Fruit fly (Drosophila melanogaster) whole organism, embryonic: Measurements from ENCODE around the gene CG18765.

Source experiments
- Atf3 ChIP-seq: fragments of 200-800 bp; sonication (Bioruptor generic); optimal IDR thresholded peaks from 3 replicates; lab custom pipeline; 2016; ENCODE audit warnings: missing biosample characterization, missing genetic modification characterization
- Bgb ChIP-seq: fragments of 200-800 bp; sonication (Bioruptor generic); IDR thresholded peaks from 2 replicates; pipeline ENCODE4 v1.3.6; 2022; ENCODE audit warnings: missing biosample characterization, missing genetic modification characterization; ENCODE audit not compliant: partially characterized antibody
- CG10321 ChIP-seq: fragments of 200-800 bp; sonication (Bioruptor generic); IDR thresholded peaks from 2 replicates; pipeline ENCODE4 v1.3.6; 2022; ENCODE audit warnings: missing biosample characterization, missing genetic modification characterization
- CG10654 ChIP-seq: fragments of 200-800 bp; sonication (Bioruptor generic); optimal IDR thresholded peaks from 2 replicates; lab custom pipeline; 2016; ENCODE audit warnings: missing biosample characterization, missing genetic modification characterization
- CG11085 ChIP-seq: fragments of 200-800 bp; sonication (Bioruptor generic); IDR thresholded peaks from 2 replicates; pipeline ENCODE4 v1.3.6; 2022; ENCODE audit warnings: missing biosample characterization, missing genetic modification characterization
- CG11695 ChIP-seq: fragments of 200-800 bp; sonication (Bioruptor generic); IDR thresholded peaks from 3 replicates; pipeline ENCODE4 v1.3.6; 2022; ENCODE audit warnings: missing biosample characterization, missing genetic modification characterization
- CG14050 ChIP-seq: fragments of 200-800 bp; sonication (Bioruptor generic); IDR thresholded peaks from 3 replicates; pipeline ENCODE4 v1.3.6; 2022; ENCODE audit warnings: missing biosample characterization, missing genetic modification characterization
- CG15601 ChIP-seq: fragments of 200-800 bp; sonication (Bioruptor generic); optimal IDR thresholded peaks from 3 replicates; lab custom pipeline; 2019; ENCODE audit warnings: missing biosample characterization, mild to moderate bottlenecking, missing genetic modification characterization, moderate library complexity
- CG1647 ChIP-seq: fragments of 200-800 bp; sonication (Bioruptor generic); optimal IDR thresholded peaks from 3 replicates; lab custom pipeline; 2016; ENCODE audit warnings: missing biosample characterization, missing genetic modification characterization
- CG17385 ChIP-seq: fragments of 200-800 bp; sonication (Bioruptor generic); optimal IDR thresholded peaks from 3 replicates; lab custom pipeline; 2018; ENCODE audit warnings: missing biosample characterization, mild to moderate bottlenecking, missing genetic modification characterization
- CG17802 ChIP-seq: fragments of 200-800 bp; sonication (Bioruptor generic); optimal IDR thresholded peaks from 2 replicates; lab custom pipeline; 2018; ENCODE audit warnings: missing biosample characterization, mild to moderate bottlenecking, missing genetic modification characterization, moderate library complexity
- CG18262 ChIP-seq: fragments of 200-800 bp; optimal IDR thresholded peaks from 3 replicates; lab custom pipeline; 2019; ENCODE audit warnings: missing biosample characterization, mild to moderate bottlenecking, missing genetic modification characterization, moderate library complexity
- CG2712 ChIP-seq: fragments of 200-800 bp; optimal IDR thresholded peaks from 3 replicates; lab custom pipeline; 2019; ENCODE audit warnings: missing biosample characterization, mild to moderate bottlenecking, missing genetic modification characterization, moderate library complexity
- CG31224 ChIP-seq: fragments of 200-800 bp; sonication (Bioruptor generic); IDR thresholded peaks from 2 replicates; pipeline ENCODE4 v1.3.6; 2022; ENCODE audit warnings: missing biosample characterization, missing genetic modification characterization
- CG3407 ChIP-seq: fragments of 200-800 bp; sonication (Bioruptor generic); optimal IDR thresholded peaks from 2 replicates; lab custom pipeline; 2018; ENCODE audit warnings: missing biosample characterization, mild to moderate bottlenecking, missing genetic modification characterization
- CG4617 ChIP-seq: fragments of 200-800 bp; sonication (Bioruptor generic); optimal IDR thresholded peaks from 3 replicates; lab custom pipeline; 2016; ENCODE audit warnings: missing biosample characterization, missing genetic modification characterization, borderline replicate concordance
- CG4707 ChIP-seq: fragments of 200-800 bp; sonication (Bioruptor generic); optimal IDR thresholded peaks from 2 replicates; lab custom pipeline; 2018; ENCODE audit warnings: missing biosample characterization, mild to moderate bottlenecking, missing genetic modification characterization, moderate library complexity
- CG4820 ChIP-seq: fragments of 200-800 bp; sonication (Bioruptor generic); optimal IDR thresholded peaks from 3 replicates; lab custom pipeline; 2016; ENCODE audit warnings: missing biosample characterization, missing genetic modification characterization
- CG7963 ChIP-seq: fragments of 200-800 bp; sonication (Bioruptor generic); IDR thresholded peaks from 3 replicates; pipeline ENCODE4 v1.3.6; 2022; ENCODE audit warnings: missing biosample characterization, missing genetic modification characterization; ENCODE audit not compliant: partially characterized antibody
- CG9727 ChIP-seq: fragments of 200-800 bp; sonication (Bioruptor generic); optimal IDR thresholded peaks from 3 replicates; lab custom pipeline; 2017; ENCODE audit warnings: missing biosample characterization, mild to moderate bottlenecking, missing genetic modification characterization
- Chrac-16 ChIP-seq: fragments of 200-800 bp; sonication (Bioruptor generic); optimal IDR thresholded peaks from 3 replicates; lab custom pipeline; 2016; ENCODE audit warnings: missing biosample characterization, missing genetic modification characterization
- Dek ChIP-seq: fragments of 200-800 bp; sonication (Bioruptor generic); optimal IDR thresholded peaks from 3 replicates; lab custom pipeline; 2019; ENCODE audit warnings: missing biosample characterization, mild to moderate bottlenecking, missing genetic modification characterization, moderate library complexity
- Dfd ChIP-seq, 2 experiments: fragments of >200 bp; optimal IDR thresholded peaks; 2 replicates each; lab custom pipeline; 2017; ENCODE audit warnings: missing biosample characterization in 2 of 2, missing genetic modification characterization in 2 of 2
- Doc2 ChIP-seq: fragments of 200-800 bp; sonication (Bioruptor generic); IDR thresholded peaks from 2 replicates; pipeline ENCODE4 v1.3.6; 2022; ENCODE audit warnings: missing biosample characterization, missing genetic modification characterization
- HLH3B ChIP-seq: fragments of 200-800 bp; sonication (Bioruptor generic); IDR thresholded peaks from 2 replicates; pipeline ENCODE4 v1.3.6; 2022; ENCODE audit warnings: missing biosample characterization, missing genetic modification characterization
- HmgZ ChIP-seq: fragments of 200-800 bp; sonication (Bioruptor generic); optimal IDR thresholded peaks from 2 replicates; lab custom pipeline; 2018; ENCODE audit warnings: missing biosample characterization, mild to moderate bottlenecking, missing genetic modification characterization
- Hr39 ChIP-seq: fragments of >200 bp; optimal IDR thresholded peaks from 2 replicates; lab custom pipeline; 2017
- Max ChIP-seq: fragments of 200-800 bp; sonication (Bioruptor generic); optimal IDR thresholded peaks from 2 replicates; lab custom pipeline; 2016; ENCODE audit warnings: missing biosample characterization, mild to moderate bottlenecking, missing genetic modification characterization
- Med ChIP-seq: fragments of 200-800 bp; sonication (Bioruptor generic); peaks from one replicate; lab custom pipeline; 2016; ENCODE audit warnings: missing biosample characterization, missing genetic modification characterization, mild to moderate bottlenecking, inconsistent platforms, moderate library complexity
- Myb ChIP-seq: fragments of 200-800 bp; sonication (Bioruptor generic); optimal IDR thresholded peaks from 2 replicates; lab custom pipeline; 2016; ENCODE audit warnings: missing biosample characterization, missing genetic modification characterization
- Rx ChIP-seq: fragments of 200-800 bp; sonication (Bioruptor generic); IDR thresholded peaks from 2 replicates; pipeline ENCODE4 v1.3.6; 2022; ENCODE audit warnings: missing biosample characterization, missing genetic modification characterization
- Sox100B ChIP-seq: fragments of 200-800 bp; sonication (Bioruptor generic); optimal IDR thresholded peaks from 3 replicates; lab custom pipeline; 2018; ENCODE audit warnings: missing biosample characterization, mild to moderate bottlenecking, missing genetic modification characterization
- Tbp ChIP-seq: fragments of >200 bp; optimal IDR thresholded peaks from 2 replicates; lab custom pipeline; 2018; ENCODE audit warnings: missing biosample characterization, missing genetic modification characterization
- al ChIP-seq: fragments of 200-800 bp; sonication (Bioruptor generic); IDR thresholded peaks from 2 replicates; pipeline ENCODE4 v1.3.6; 2022; ENCODE audit warnings: missing biosample characterization, missing genetic modification characterization
- ap ChIP-seq: fragments of 200-800 bp; sonication (Bioruptor generic); IDR thresholded peaks from 2 replicates; pipeline ENCODE4 v1.3.6; 2022; ENCODE audit warnings: missing biosample characterization, missing genetic modification characterization
- ash1 ChIP-seq: fragments of 200-800 bp; sonication (Bioruptor generic); optimal IDR thresholded peaks from 2 replicates; lab custom pipeline; 2018; ENCODE audit warnings: missing biosample characterization, mild to moderate bottlenecking, missing genetic modification characterization
- bbx ChIP-seq: fragments of 200-800 bp; sonication (Bioruptor generic); IDR thresholded peaks from 2 replicates; pipeline ENCODE4 v1.3.6; 2022; ENCODE audit warnings: missing biosample characterization, missing genetic modification characterization; ENCODE audit not compliant: partially characterized antibody
- dmrt11E ChIP-seq: fragments of 200-800 bp; sonication (Bioruptor generic); optimal IDR thresholded peaks from 3 replicates; lab custom pipeline; 2018; ENCODE audit warnings: missing biosample characterization, mild to moderate bottlenecking, missing genetic modification characterization, moderate library complexity
- gce ChIP-seq: fragments of 200-800 bp; sonication (Bioruptor generic); IDR thresholded peaks from 3 replicates; pipeline ENCODE4 v1.3.6; 2022; ENCODE audit warnings: missing biosample characterization, missing genetic modification characterization
- gsb ChIP-seq: fragments of 200-800 bp; sonication (Bioruptor generic); IDR thresholded peaks from 2 replicates; pipeline ENCODE4 v1.3.6; 2022; ENCODE audit warnings: missing biosample characterization, missing genetic modification characterization
- h ChIP-seq: fragments of >200 bp; optimal IDR thresholded peaks from 2 replicates; lab custom pipeline; 2017
- ind ChIP-seq: fragments of 200-800 bp; sonication (Bioruptor generic); optimal IDR thresholded peaks from 3 replicates; lab custom pipeline; 2016; ENCODE audit warnings: missing biosample characterization, missing genetic modification characterization
- kay ChIP-seq: fragments of 200-800 bp; sonication (Bioruptor generic); optimal IDR thresholded peaks from 2 replicates; lab custom pipeline; 2016; ENCODE audit warnings: missing biosample characterization, missing genetic modification characterization
- nerfin-1 ChIP-seq: fragments of 200-800 bp; sonication (Bioruptor generic); optimal IDR thresholded peaks from 3 replicates; lab custom pipeline; 2019; ENCODE audit warnings: missing biosample characterization, mild to moderate bottlenecking, missing genetic modification characterization, moderate library complexity
- nerfin-2 ChIP-seq: fragments of 200-800 bp; sonication (Bioruptor generic); IDR thresholded peaks from 2 replicates; pipeline ENCODE4 v1.3.6; 2022; ENCODE audit warnings: missing biosample characterization, missing genetic modification characterization; ENCODE audit not compliant: partially characterized antibody
- oc ChIP-seq: fragments of 200-800 bp; sonication (Bioruptor generic); optimal IDR thresholded peaks from 2 replicates; lab custom pipeline; 2018; ENCODE audit warnings: missing biosample characterization, mild to moderate bottlenecking, missing genetic modification characterization, moderate library complexity
- onecut ChIP-seq: fragments of 200-800 bp; sonication (Bioruptor generic); IDR thresholded peaks from 2 replicates; pipeline ENCODE4 v1.3.6; 2022; ENCODE audit warnings: missing biosample characterization, missing genetic modification characterization
- p53 ChIP-seq: fragments of 200-800 bp; sonication (Bioruptor generic); optimal IDR thresholded peaks from 2 replicates; lab custom pipeline; 2016; ENCODE audit warnings: missing biosample characterization, missing genetic modification characterization
- pho ChIP-seq: fragments of 200-800 bp; sonication (Bioruptor generic); optimal IDR thresholded peaks from 2 replicates; lab custom pipeline; 2016; ENCODE audit warnings: missing biosample characterization, missing genetic modification characterization
- psq ChIP-seq: fragments of 200-800 bp; sonication (Bioruptor generic); optimal IDR thresholded peaks from 2 replicates; lab custom pipeline; 2017; ENCODE audit warnings: missing biosample characterization, missing genetic modification characterization
- schlank ChIP-seq: fragments of 200-800 bp; sonication (Bioruptor generic); optimal IDR thresholded peaks from 2 replicates; lab custom pipeline; 2018; ENCODE audit warnings: missing biosample characterization, mild to moderate bottlenecking, missing genetic modification characterization
- slbo ChIP-seq: fragments of 200-800 bp; sonication (Bioruptor generic); IDR thresholded peaks from 2 replicates; pipeline ENCODE4 v1.3.6; 2022; ENCODE audit warnings: missing biosample characterization, missing genetic modification characterization
- tna ChIP-seq: fragments of 200-800 bp; sonication (Bioruptor generic); IDR thresholded peaks from 2 replicates; pipeline ENCODE4 v1.3.6; 2022; ENCODE audit warnings: missing biosample characterization, missing genetic modification characterization; ENCODE audit not compliant: partially characterized antibody

The CG18765 gene

DNA sequence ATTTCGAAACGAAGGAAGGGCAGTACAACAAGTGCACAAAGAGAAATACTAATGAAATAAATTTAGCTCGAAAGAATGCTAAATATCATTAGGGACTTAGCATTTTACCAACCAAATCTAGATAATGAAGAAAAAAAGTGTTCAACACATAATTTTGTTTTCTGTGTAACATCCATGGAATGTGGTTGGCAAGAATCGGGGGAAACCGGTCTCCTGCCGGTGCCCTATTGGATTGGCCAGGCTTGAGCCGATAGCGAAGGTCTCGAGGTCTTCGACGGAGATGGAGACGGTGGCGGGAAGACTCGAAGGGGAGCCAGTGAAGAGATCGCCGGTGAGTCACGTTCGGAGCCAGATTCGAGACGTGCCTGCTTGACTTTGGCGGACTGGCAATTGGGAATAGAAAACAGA lies 33.8 kb downstream of the CG18765 start (continued):
- peak; percentile 81 for TF ChIP-seq Med (GFP tag; lab: Kevin White, UChicago)
- TF ChIP-seq onecut, result no peak
- TF ChIP-seq nerfin-1, result no peak
- TF ChIP-seq CG14050 (GFP tag; lab: Robert Waterston, UW), result no peak
- TF ChIP-seq HLH3B (GFP tag; lab: Robert Waterston, UW), result no peak
- no peak for TF ChIP-seq gsb (GFP tag; lab: Robert Waterston, UW)
- no peak for TF ChIP-seq CG10654 (GFP tag; lab: Kevin White, UChicago)
- no peak for TF ChIP-seq psq (GFP tag; lab: Kevin White, UChicago)
- no peak for TF ChIP-seq bbx (GFP tag; lab: Robert Waterston, UW)
- TF ChIP-seq CG11085, result no peak
- no peak for TF ChIP-seq Doc2
- TF ChIP-seq ind, result peak; percentile 0
- no peak for TF ChIP-seq CG3407 (GFP tag; lab: Kevin White, UChicago)
- TF ChIP-seq Myb, result no peak
- no peak for TF ChIP-seq Sox100B (GFP tag; lab: Kevin White, UChicago)
- no peak for TF ChIP-seq Bgb
- no peak for TF ChIP-seq Atf3
- TF ChIP-seq al (GFP tag; lab: Robert Waterston, UW), result 0 out of 2 replicates have a peak, but pooled peaks have one; percentile 33
- no peak for TF ChIP-seq Tbp (GFP tag; lab: Kevin White, UChicago)
- no peak for TF ChIP-seq schlank (tag; lab: Kevin White, UChicago)
- no peak for TF ChIP-seq nerfin-2 (GFP tag; lab: Robert Waterston, UW)
- no peak for TF ChIP-seq CG4707 (GFP tag; lab: Kevin White, UChicago)
- TF ChIP-seq oc (tag; lab: Kevin White, UChicago), result no peak
- no peak for TF ChIP-seq CG4617 (GFP tag; lab: Kevin White, UChicago)
- no peak for TF ChIP-seq Dfd (GFP tag; optimal IDR thresholded peaks at IDR 0.05; lab: Kevin White, UChicago)
- TF ChIP-seq tna, result no peak
- no peak for TF ChIP-seq p53 (GFP tag; lab: Kevin White, UChicago)
- TF ChIP-seq ash1 (GFP tag; lab: Kevin White, UChicago), result no peak
- TF ChIP-seq CG11695, result no peak
- TF ChIP-seq CG31224, result peak; percentile 37; the same call in 1 of the 2 replicates
- TF ChIP-seq CG17802, result no peak
- no peak for TF ChIP-seq Rx (GFP tag; lab: Robert Waterston, UW)
- peak; percentile 36 for TF ChIP-seq Chrac-16 (GFP tag; lab: Kevin White, UChicago)
- no peak for TF ChIP-seq Dek
- no peak for TF ChIP-seq CG1647 (GFP tag; lab: Kevin White, UChicago)
- TF ChIP-seq CG18262, result peak; percentile 50
- TF ChIP-seq dmrt11E (tag; lab: Kevin White, UChicago), result peak; percentile 45
- no peak for TF ChIP-seq HmgZ (tag; lab: Kevin White, UChicago)
- TF ChIP-seq ap (GFP tag; lab: Robert Waterston, UW), result no peak
- TF ChIP-seq CG7963 (GFP tag; lab: Robert Waterston, UW), result no peak
- no peak for TF ChIP-seq CG10321 (GFP tag; lab: Robert Waterston, UW)
- peak; percentile 73 for TF ChIP-seq slbo (GFP tag; lab: Robert Waterston, UW)
- peak; percentile 73 for TF ChIP-seq CG2712 (tag; lab: Kevin White, UChicago)
- TF ChIP-seq gce (GFP tag; lab: Robert Waterston, UW), result no peak
- TF ChIP-seq CG17385 (GFP tag; lab: Kevin White, UChicago), result no peak
- no peak for TF ChIP-seq Hr39
- TF ChIP-seq CG9727 (GFP tag; lab: Kevin White, UChicago), result peak; percentile 36
- TF ChIP-seq Max (GFP tag; lab: Kevin White, UChicago), result no peak
- TF ChIP-seq kay (GFP tag; lab: Kevin White, UChicago), result peak; percentile 57
- peak; percentile 2 for TF ChIP-seq CG15601 (tag; lab: Kevin White, UChicago)
- peak; percentile 26 for TF ChIP-seq pho (GFP tag; lab: Kevin White, UChicago)
- no peak for TF ChIP-seq CG4820 (GFP tag; lab: Kevin White, UChicago)
- no peak for TF ChIP-seq h (lab: Kevin White, UChicago)
